1 fruit fly cellular context compared by ENCODE assay signal in the genomic region with DNA sequence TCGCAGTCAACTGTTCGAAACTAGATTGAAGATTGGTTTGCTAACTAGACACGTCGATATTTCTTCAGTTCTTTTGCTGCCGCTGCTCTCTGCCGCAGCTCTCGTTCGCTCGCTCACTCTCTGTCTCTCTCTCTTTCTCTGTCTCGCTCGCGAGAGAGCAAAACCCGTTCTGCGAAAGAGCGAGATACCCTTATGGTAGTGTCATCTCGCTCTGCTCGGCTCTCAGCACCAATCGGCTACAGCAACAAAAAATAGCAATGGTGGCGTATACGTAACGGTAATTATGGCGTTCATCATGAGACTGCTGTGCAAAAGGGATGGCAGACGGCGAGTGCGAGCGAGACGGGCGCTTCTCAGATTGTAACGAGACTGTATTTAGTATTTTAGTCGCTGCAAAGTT.
TF ChIP-seq lines count a peak whose summit lies in the region.

Gene lbe (minus strand): TSS at position 204 of the 400 bp plus-strand sequence.

TF ChIP-seq in whole organism, embryonic, 481 proteins besides CTCF, POLR2A, EP300 and RAD21 (continued from another document):
- peak; percentile 7 for TF ChIP-seq mirr (GFP tag; optimal IDR thresholded peaks at IDR 0.05; lab: Kevin White, UChicago)
- TF ChIP-seq MBD-R2 (GFP tag; IDR thresholded peaks at IDR 0.05; lab: Robert Waterston, UW) = no peak
- no peak for TF ChIP-seq CG2202 (tag; optimal IDR thresholded peaks at IDR 0.05; lab: Kevin White, UChicago)
- peak; percentile 69; the same call in 1 of the 2 replicates for TF ChIP-seq sna (GFP tag; IDR thresholded peaks at IDR 0.05; lab: Robert Waterston, UW; ENCODE audit: partially characterized antibody)
- TF ChIP-seq crc (GFP tag; optimal IDR thresholded peaks at IDR 0.05; lab: Kevin White, UChicago) = no peak
- TF ChIP-seq E2f1 (GFP tag; IDR thresholded peaks at IDR 0.05; lab: Robert Waterston, UW) = no peak
- no peak for TF ChIP-seq CG9817 (tag; optimal IDR thresholded peaks at IDR 0.05; lab: Kevin White, UChicago)
- no peak for TF ChIP-seq dm (GFP tag; optimal IDR thresholded peaks at IDR 0.05; lab: Kevin White, UChicago)
- TF ChIP-seq cg (GFP tag; optimal IDR thresholded peaks at IDR 0.05; lab: Kevin White, UChicago) = peak; percentile 52
- peak in 1 of 2 experiments; percentile 59 for TF ChIP-seq tll (GFP tag; optimal IDR thresholded peaks at IDR 0.05; lab: Kevin White, UChicago)
- TF ChIP-seq CG14441 (GFP tag; IDR thresholded peaks at IDR 0.05; lab: Robert Waterston, UW) = no peak
- no peak for TF ChIP-seq salm (tag; optimal IDR thresholded peaks at IDR 0.05; lab: Kevin White, UChicago)
- no peak for TF ChIP-seq CG3281 (GFP tag; optimal IDR thresholded peaks at IDR 0.05; lab: Kevin White, UChicago)
- no peak for TF ChIP-seq CG1602 (GFP tag; optimal IDR thresholded peaks at IDR 0.05; lab: Kevin White, UChicago)
- no peak for TF ChIP-seq ssp (GFP tag; IDR thresholded peaks at IDR 0.05; lab: Robert Waterston, UW)
- no peak for TF ChIP-seq esg (GFP tag; conservative IDR thresholded peaks at IDR 0.05; lab: Robert Waterston, UW)
- TF ChIP-seq sisA (GFP tag; IDR thresholded peaks at IDR 0.05; lab: Robert Waterston, UW) = no peak
- TF ChIP-seq HLHmδ (GFP tag; optimal IDR thresholded peaks at IDR 0.05; lab: Kevin White, UChicago) = no peak
- no peak for TF ChIP-seq CG30403 (GFP tag; optimal IDR thresholded peaks at IDR 0.05; lab: Kevin White, UChicago)
- no peak for TF ChIP-seq trh (GFP tag; optimal IDR thresholded peaks at IDR 0.05; lab: Kevin White, UChicago)
- TF ChIP-seq CG12236 (GFP tag; optimal IDR thresholded peaks at IDR 0.05; lab: Kevin White, UChicago) = no peak
- TF ChIP-seq grn (GFP tag; optimal IDR thresholded peaks at IDR 0.05; lab: Kevin White, UChicago) = no peak
- TF ChIP-seq CG4282 (GFP tag; optimal IDR thresholded peaks at IDR 0.05; lab: Kevin White, UChicago) = no peak
- no peak for TF ChIP-seq CG18619 (GFP tag; optimal IDR thresholded peaks at IDR 0.05; lab: Kevin White, UChicago)
- no peak for TF ChIP-seq emc (GFP tag; optimal IDR thresholded peaks at IDR 0.05; lab: Kevin White, UChicago)
- TF ChIP-seq Oaz (GFP tag; IDR thresholded peaks at IDR 0.05; lab: Robert Waterston, UW) = no peak
- TF ChIP-seq CG14667 (GFP tag; IDR thresholded peaks at IDR 0.05; lab: Robert Waterston, UW) = no peak
- peak; percentile 26 for TF ChIP-seq CG9437 (GFP tag; optimal IDR thresholded peaks at IDR 0.05; lab: Kevin White, UChicago)
- TF ChIP-seq prd (optimal IDR thresholded peaks at IDR 0.05; lab: Kevin White, UChicago) = no peak
- TF ChIP-seq prd (GFP tag; IDR thresholded peaks at IDR 0.05; lab: Robert Waterston, UW) = peak; percentile 46; the same call in 1 of the 3 replicates
- TF ChIP-seq BEAF-32 (GFP tag; optimal IDR thresholded peaks at IDR 0.05; lab: Kevin White, UChicago) = no peak
- no peak for TF ChIP-seq CG5953 (GFP tag; IDR thresholded peaks at IDR 0.05; lab: Robert Waterston, UW)
- TF ChIP-seq inv (GFP tag; IDR thresholded peaks at IDR 0.05; lab: Robert Waterston, UW; ENCODE audit: partially characterized antibody) = peak; percentile 38; the same call in 1 of the 2 replicates
- TF ChIP-seq Blimp-1 (GFP tag; optimal IDR thresholded peaks at IDR 0.05; lab: Kevin White, UChicago) = no peak
- TF ChIP-seq Fer1 (GFP tag; optimal IDR thresholded peaks at IDR 0.05; lab: Kevin White, UChicago) = no peak
- no peak for TF ChIP-seq kay (GFP tag; optimal IDR thresholded peaks at IDR 0.05; lab: Kevin White, UChicago)
- TF ChIP-seq tgo (GFP tag; IDR thresholded peaks at IDR 0.05; lab: Robert Waterston, UW) = no peak
- TF ChIP-seq dysf (GFP tag; IDR thresholded peaks at IDR 0.05; lab: Robert Waterston, UW) = no peak
- TF ChIP-seq ase (GFP tag; IDR thresholded peaks at IDR 0.05; lab: Robert Waterston, UW) = no peak
- peak; percentile 76 for TF ChIP-seq CoRest (tag; optimal IDR thresholded peaks at IDR 0.05; lab: Kevin White, UChicago)
- peak; percentile 49; the same call in 1 of the 2 replicates for TF ChIP-seq rib (GFP tag; IDR thresholded peaks at IDR 0.05; lab: Robert Waterston, UW)
- peak; percentile 6 for TF ChIP-seq kni (GFP tag; optimal IDR thresholded peaks at IDR 0.05; lab: Kevin White, UChicago)
- no peak for TF ChIP-seq CG12219 (GFP tag; optimal IDR thresholded peaks at IDR 0.05; lab: Kevin White, UChicago)
- no peak for TF ChIP-seq Max (GFP tag; optimal IDR thresholded peaks at IDR 0.05; lab: Kevin White, UChicago)
- TF ChIP-seq Mad (GFP tag; optimal IDR thresholded peaks at IDR 0.05; lab: Kevin White, UChicago) = no peak
- no peak for TF ChIP-seq sens-2 (GFP tag; IDR thresholded peaks at IDR 0.05; lab: Robert Waterston, UW)
- TF ChIP-seq CG13287 (GFP tag; IDR thresholded peaks at IDR 0.05; lab: Robert Waterston, UW; ENCODE audit: partially characterized antibody) = peak; percentile 62
- TF ChIP-seq Hand (GFP tag; optimal IDR thresholded peaks at IDR 0.05; lab: Kevin White, UChicago) = no peak
- TF ChIP-seq MESR4 (GFP tag; optimal IDR thresholded peaks at IDR 0.05; lab: Kevin White, UChicago) = no peak
- TF ChIP-seq D19A (tag; optimal IDR thresholded peaks at IDR 0.05; lab: Kevin White, UChicago) = no peak
- no peak for TF ChIP-seq en (GFP tag; optimal IDR thresholded peaks at IDR 0.05; lab: Kevin White, UChicago)
- peak in 1 of 3 experiments; percentile 86 for TF ChIP-seq Stat92E (GFP tag; optimal IDR thresholded peaks at IDR 0.05; lab: Kevin White, UChicago)
- no peak for TF ChIP-seq cato (GFP tag; optimal IDR thresholded peaks at IDR 0.05; lab: Kevin White, UChicago; ENCODE audit: borderline replicate concordance)
- TF ChIP-seq Sox100B (GFP tag; optimal IDR thresholded peaks at IDR 0.05; lab: Kevin White, UChicago) = no peak
- TF ChIP-seq HmgZ (tag; optimal IDR thresholded peaks at IDR 0.05; lab: Kevin White, UChicago) = peak; percentile 36
- no peak for TF ChIP-seq al (GFP tag; IDR thresholded peaks at IDR 0.05; lab: Robert Waterston, UW)
- TF ChIP-seq Awh (GFP tag; IDR thresholded peaks at IDR 0.05; lab: Robert Waterston, UW) = no peak; the same call in 1 of the 2 replicates
- TF ChIP-seq Dip2 (GFP tag; IDR thresholded peaks at IDR 0.05; lab: Robert Waterston, UW) = no peak
- TF ChIP-seq Ptx1 (GFP tag; IDR thresholded peaks at IDR 0.05; lab: Robert Waterston, UW) = no peak
- no peak for TF ChIP-seq ftz-f1 (GFP tag; optimal IDR thresholded peaks at IDR 0.05; lab: Kevin White, UChicago)
- TF ChIP-seq tio (GFP tag; optimal IDR thresholded peaks at IDR 0.05; lab: Kevin White, UChicago) = no peak
- no peak for TF ChIP-seq bab2 (GFP tag; optimal IDR thresholded peaks at IDR 0.05; lab: Kevin White, UChicago)
- TF ChIP-seq abd-A (tag; optimal IDR thresholded peaks at IDR 0.05; lab: Kevin White, UChicago) = peak; percentile 96
- TF ChIP-seq chm (GFP tag; IDR thresholded peaks at IDR 0.05; lab: Robert Waterston, UW) = no peak; the same call in 1 of the 2 replicates
- no peak for TF ChIP-seq CG9727 (GFP tag; optimal IDR thresholded peaks at IDR 0.05; lab: Kevin White, UChicago)
- no peak for TF ChIP-seq slou (GFP tag; optimal IDR thresholded peaks at IDR 0.05; lab: Kevin White, UChicago)
- TF ChIP-seq bowl (GFP tag; IDR thresholded peaks at IDR 0.05; lab: Robert Waterston, UW) = no peak
- TF ChIP-seq CG18764 (GFP tag; optimal IDR thresholded peaks at IDR 0.05; lab: Kevin White, UChicago) = no peak
- no peak for TF ChIP-seq CG12659 (GFP tag; optimal IDR thresholded peaks at IDR 0.05; lab: Kevin White, UChicago)
- no peak for TF ChIP-seq sug (tag; optimal IDR thresholded peaks at IDR 0.05; lab: Kevin White, UChicago)
- no peak for TF ChIP-seq Doc2 (GFP tag; IDR thresholded peaks at IDR 0.05; lab: Robert Waterston, UW)
- TF ChIP-seq lilli (GFP tag; optimal IDR thresholded peaks at IDR 0.05; lab: Kevin White, UChicago) = no peak
- TF ChIP-seq br (optimal IDR thresholded peaks at IDR 0.05; lab: Kevin White, UChicago) = no peak
- TF ChIP-seq pho (GFP tag; optimal IDR thresholded peaks at IDR 0.05; lab: Kevin White, UChicago) = no peak
- peak; percentile 72; the same call in 1 of the 3 replicates for TF ChIP-seq otp (GFP tag; IDR thresholded peaks at IDR 0.05; lab: Robert Waterston, UW)
- TF ChIP-seq CG10267 (tag; optimal IDR thresholded peaks at IDR 0.05; lab: Kevin White, UChicago) = no peak
- no peak for TF ChIP-seq bcd (GFP tag; optimal IDR thresholded peaks at IDR 0.05; lab: Kevin White, UChicago)
